Worm (Caenorhabditis elegans) whole organism, L1 larva: ENCODE data around the gene swan-2.

ENCODE experiments used
- C04F5.9 ChIP-seq: sonication (generic microtip); optimal IDR thresholded peaks from 2 replicates; lab custom pipeline; 2016; ENCODE audit warnings: missing genetic modification characterization, missing compliant biosample characterization
- F16B12.6 ChIP-seq: fragments of 150-350 bp; optimal IDR thresholded peaks from 2 replicates; lab custom pipeline; 2014; ENCODE audit warnings: missing biosample characterization, missing genetic modification characterization
- Y116A8C.19 ChIP-seq: sonication (generic microtip); optimal IDR thresholded peaks from 2 replicates; lab custom pipeline; 2016; ENCODE audit warnings: missing compliant biosample characterization, missing genetic modification characterization, borderline replicate concordance
- aha-1 ChIP-seq: fragments of 150-350 bp; optimal IDR thresholded peaks from 2 replicates; lab custom pipeline; 2014; ENCODE audit warnings: missing biosample characterization, missing genetic modification characterization
- alr-1 ChIP-seq: fragments of 200-800 bp; sonication (Bioruptor generic); optimal IDR thresholded peaks from 2 replicates; lab custom pipeline; 2018; ENCODE audit warnings: borderline replicate concordance, mild to moderate bottlenecking, missing genetic modification characterization, missing compliant biosample characterization
- blmp-1 ChIP-seq: fragments of 150-350 bp; optimal IDR thresholded peaks from 2 replicates; lab custom pipeline; 2014; ENCODE audit warnings: missing biosample characterization, missing genetic modification characterization
- ceh-63 ChIP-seq: fragments of 200-800 bp; sonication (Bioruptor generic); optimal IDR thresholded peaks from 2 replicates; lab custom pipeline; 2018; ENCODE audit warnings: mild to moderate bottlenecking, missing genetic modification characterization, missing compliant biosample characterization
- ceh-8 ChIP-seq: fragments of 200-800 bp; sonication (Bioruptor generic); optimal IDR thresholded peaks from 2 replicates; lab custom pipeline; 2018; ENCODE audit warnings: mild to moderate bottlenecking, missing genetic modification characterization, moderate library complexity, missing compliant biosample characterization
- ceh-88 ChIP-seq: fragments of 200-800 bp; sonication (Bioruptor generic); IDR thresholded peaks from 2 replicates; pipeline ENCODE4 v1.3.6; 2022; ENCODE audit warnings: missing genetic modification characterization, missing compliant biosample characterization
- ceh-90 ChIP-seq: sonication (generic microtip); optimal IDR thresholded peaks from 2 replicates; lab custom pipeline; 2016; ENCODE audit warnings: missing genetic modification characterization, missing compliant biosample characterization
- dsc-1 ChIP-seq: sonication (generic microtip); optimal IDR thresholded peaks from 2 replicates; lab custom pipeline; 2016; ENCODE audit warnings: mild to moderate bottlenecking, missing genetic modification characterization, missing compliant biosample characterization
- efl-3 ChIP-seq: fragments of 200-800 bp; sonication (Bioruptor generic); optimal IDR thresholded peaks from 2 replicates; lab custom pipeline; 2018; ENCODE audit warnings: mild to moderate bottlenecking, missing genetic modification characterization, missing compliant biosample characterization
- egl-13 ChIP-seq: sonication (generic microtip); optimal IDR thresholded peaks from 2 replicates; lab custom pipeline; 2016; ENCODE audit warnings: missing genotype, missing genetic modification reagents, missing genetic modification characterization, missing compliant biosample characterization
- elt-2 ChIP-seq: sonication (generic microtip); optimal IDR thresholded peaks from 2 replicates; lab custom pipeline; 2016; ENCODE audit warnings: missing genetic modification characterization, mild to moderate bottlenecking, inconsistent platforms, missing compliant biosample characterization, missing genetic modification reagents
- fkh-10 ChIP-seq: sonication (generic microtip); optimal IDR thresholded peaks from 2 replicates; lab custom pipeline; 2017; ENCODE audit warnings: missing biosample characterization, missing genetic modification reagents, missing genetic modification characterization
- fkh-8 ChIP-seq: sonication (generic microtip); optimal IDR thresholded peaks from 2 replicates; lab custom pipeline; 2016; ENCODE audit warnings: mild to moderate bottlenecking, missing genetic modification characterization, missing compliant biosample characterization
- fos-1 ChIP-seq: fragments of 150-350 bp; optimal IDR thresholded peaks from 2 replicates; lab custom pipeline; 2014; ENCODE audit warnings: missing biosample characterization, missing genetic modification characterization
- hlh-17 ChIP-seq: fragments of 200-800 bp; sonication (Bioruptor generic); optimal IDR thresholded peaks from 2 replicates; lab custom pipeline; 2018; ENCODE audit warnings: missing genetic modification characterization, mild to moderate bottlenecking, missing compliant biosample characterization, moderate library complexity, borderline replicate concordance
- hlh-4 ChIP-seq: sonication (generic microtip); optimal IDR thresholded peaks from 2 replicates; lab custom pipeline; 2016; ENCODE audit warnings: mild to moderate bottlenecking, missing genetic modification characterization, missing compliant biosample characterization
- irx-1 ChIP-seq: sonication (generic microtip); optimal IDR thresholded peaks from 2 replicates; lab custom pipeline; 2016; ENCODE audit warnings: missing genetic modification characterization, missing compliant biosample characterization
- isw-1 ChIP-seq: fragments of 200-800 bp; sonication (Bioruptor generic); IDR thresholded peaks from 2 replicates; pipeline ENCODE4 v1.3.6; 2022; ENCODE audit warnings: missing genetic modification characterization, missing compliant biosample characterization
- lin-14 ChIP-seq: fragments of 200-800 bp; sonication (Bioruptor generic); optimal IDR thresholded peaks from 2 replicates; lab custom pipeline; 2018; ENCODE audit warnings: mild to moderate bottlenecking, missing genetic modification characterization, moderate library complexity, missing compliant biosample characterization
- lin-15B ChIP-seq: fragments of 150-350 bp; sonication (generic microtip); optimal IDR thresholded peaks from 3 replicates; lab custom pipeline; 2014; ENCODE audit warnings: missing biosample characterization, missing genetic modification characterization
- lin-35 ChIP-seq, 2 experiments: fragments of 150-350 bp; optimal IDR thresholded peaks; 2 replicates each; lab custom pipeline; 2014; ENCODE audit warnings: missing biosample characterization in 2 of 2, missing genetic modification characterization in 2 of 2, missing genetic modification reagents in 2 of 2
- lin-39 ChIP-seq: fragments of 150-350 bp; optimal IDR thresholded peaks from 2 replicates; lab custom pipeline; 2014; ENCODE audit warnings: missing biosample characterization, missing genetic modification reagents, missing genetic modification characterization
- lir-3 ChIP-seq: sonication (generic microtip); optimal IDR thresholded peaks from 2 replicates; lab custom pipeline; 2016; ENCODE audit warnings: mild to moderate bottlenecking, missing genetic modification characterization, moderate library complexity, missing compliant biosample characterization; ENCODE audit not compliant: poor library complexity
- nhr-12 ChIP-seq: sonication (generic microtip); optimal IDR thresholded peaks from 2 replicates; lab custom pipeline; 2017; ENCODE audit warnings: missing biosample characterization, missing genetic modification characterization
- nhr-19 ChIP-seq: fragments of 200-800 bp; sonication (Bioruptor generic); conservative IDR thresholded peaks from 2 replicates; pipeline ENCODE4 v1.3.6; 2022; ENCODE audit warnings: missing genetic modification characterization, missing compliant biosample characterization
- nhr-20 ChIP-seq: sonication (generic microtip); optimal IDR thresholded peaks from 2 replicates; lab custom pipeline; 2016; ENCODE audit warnings: mild to moderate bottlenecking, missing genetic modification characterization, missing compliant biosample characterization
- nhr-28 ChIP-seq: fragments of 150-350 bp; optimal IDR thresholded peaks from 2 replicates; lab custom pipeline; 2014; ENCODE audit warnings: missing biosample characterization, missing genetic modification characterization
- nhr-71 ChIP-seq: sonication (generic microtip); optimal IDR thresholded peaks from 2 replicates; lab custom pipeline; 2016; ENCODE audit warnings: mild to moderate bottlenecking, missing genetic modification characterization, moderate library complexity, missing compliant biosample characterization
- nhr-76 ChIP-seq: sonication (generic microtip); optimal IDR thresholded peaks from 2 replicates; lab custom pipeline; 2017; ENCODE audit warnings: missing biosample characterization, missing genetic modification characterization
- nhr-85 ChIP-seq: sonication (generic microtip); peaks from one replicate; lab custom pipeline; 2016; ENCODE audit warnings: missing genetic modification characterization, inconsistent platforms, missing compliant biosample characterization
- pax-3 ChIP-seq: fragments of 200-800 bp; sonication (Bioruptor generic); optimal IDR thresholded peaks from 2 replicates; lab custom pipeline; 2018; ENCODE audit warnings: mild to moderate bottlenecking, missing genetic modification characterization, moderate library complexity, missing compliant biosample characterization
- skn-1 ChIP-seq: fragments of 150-350 bp; optimal IDR thresholded peaks from 2 replicates; lab custom pipeline; 2014; ENCODE audit warnings: missing biosample characterization, missing genetic modification characterization
- snu-23 ChIP-seq: sonication (generic microtip); optimal IDR thresholded peaks from 2 replicates; lab custom pipeline; 2016; ENCODE audit warnings: missing genetic modification characterization, missing compliant biosample characterization
- sox-4 ChIP-seq: sonication (generic microtip); optimal IDR thresholded peaks from 2 replicates; lab custom pipeline; 2016; ENCODE audit warnings: missing genetic modification characterization, missing compliant biosample characterization
- sptf-1 ChIP-seq: fragments of 150-350 bp; optimal IDR thresholded peaks from 2 replicates; lab custom pipeline; 2014; ENCODE audit warnings: missing biosample characterization, missing genetic modification characterization
- sup-37 ChIP-seq: fragments of 200-800 bp; sonication (Bioruptor generic); optimal IDR thresholded peaks from 2 replicates; lab custom pipeline; 2018; ENCODE audit warnings: mild to moderate bottlenecking, missing genetic modification characterization, missing compliant biosample characterization
- tlp-1 ChIP-seq: fragments of 150-350 bp; optimal IDR thresholded peaks from 2 replicates; lab custom pipeline; 2014; ENCODE audit warnings: missing biosample characterization, missing genetic modification characterization
- unc-62 ChIP-seq: fragments of 150-350 bp; optimal IDR thresholded peaks from 2 replicates; lab custom pipeline; 2014; ENCODE audit warnings: missing biosample characterization, missing genetic modification reagents, missing genetic modification characterization
- xbp-1 ChIP-seq: sonication (generic microtip); optimal IDR thresholded peaks from 2 replicates; lab custom pipeline; 2016; ENCODE audit warnings: missing genetic modification characterization, missing compliant biosample characterization
- ztf-11 ChIP-seq, 2 experiments: sonication (generic microtip); optimal IDR thresholded peaks; 2 replicates each; lab custom pipeline; 2016 to 2017; ENCODE audit warnings: missing genetic modification characterization in 2 of 2, missing biosample characterization in 1 of 2, missing compliant biosample characterization in 1 of 2

swan-2 gene

DNA sequence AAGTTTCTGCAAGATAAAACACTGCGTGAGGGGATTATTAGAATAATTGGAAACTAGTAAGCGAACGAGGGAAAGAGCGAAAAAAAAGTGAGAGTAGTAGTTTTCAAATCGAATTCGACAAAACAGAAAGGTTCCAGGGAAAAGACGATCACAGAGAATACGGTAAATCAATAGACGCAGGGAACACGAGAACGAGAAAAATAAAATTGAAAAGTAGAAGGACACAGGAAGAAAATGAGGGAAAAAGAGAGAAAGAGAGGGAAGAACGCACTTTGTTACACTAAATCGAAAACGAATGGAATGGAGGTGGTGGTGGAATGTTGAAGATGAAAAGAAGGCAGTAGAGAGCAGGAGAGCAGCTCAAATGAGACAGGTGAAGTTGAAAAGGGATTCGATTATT is 3.2 kb upstream of the swan-2 start, which contains the start of gene swan-1 (continued):
- TF ChIP-seq nhr-85 (tag; lab: Kevin White, UChicago) (peak; percentile 55), lin-15B (tag; lab: Kevin White, UChicago) (no peak), nhr-19 (GFP tag; lab: Robert Waterston, UW) (peak; percentile 14; the same call in 1 of the 2 replicates), blmp-1 (tag; lab: Kevin White, UChicago) (peak; percentile 69), nhr-76 (tag; lab: Kevin White, UChicago) (no peak)
- TF ChIP-seq, all 84 proteins: peak for 9

DNA sequence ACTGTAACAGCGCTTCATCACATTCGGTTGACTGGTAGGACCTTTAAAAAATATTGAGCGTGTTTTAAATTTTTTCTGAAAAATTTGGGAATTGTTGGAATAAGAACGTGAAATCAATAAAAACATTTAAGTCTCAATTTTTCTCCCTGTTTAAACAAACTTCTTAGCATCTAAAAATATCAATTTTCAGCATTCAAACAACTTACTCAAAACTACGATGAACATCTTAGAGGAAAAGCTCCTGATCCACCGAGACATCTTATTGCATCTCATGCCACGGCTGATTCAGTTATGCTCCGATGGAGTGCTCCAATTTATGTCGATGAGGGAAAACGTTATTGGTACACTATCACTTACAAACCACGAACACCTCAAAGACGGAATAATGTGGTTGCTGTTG is 4.9 kb downstream of the swan-2 start:
- TF ChIP-seq unc-62 (GFP tag; lab: Kevin White, UChicago) (no peak), nhr-28 (tag; lab: Kevin White, UChicago) (no peak), lin-14 (GFP tag; lab: Kevin White, UChicago) (no peak), fkh-10 (GFP tag; lab: Kevin White, UChicago) (no peak), hlh-17 (GFP tag; lab: Kevin White, UChicago) (no peak), F16B12.6 (tag; lab: Kevin White, UChicago) (no peak), ceh-63 (GFP tag; lab: Kevin White, UChicago) (no peak), fkh-8 (tag; lab: Kevin White, UChicago) (no peak), sptf-1 (tag; lab: Kevin White, UChicago) (no peak), ztf-11 (tag; optimal IDR thresholded peaks at IDR 0.05; lab: Kevin White, UChicago) (no peak), fos-1 (tag; lab: Kevin White, UChicago) (no peak), elt-2 (tag; lab: Kevin White, UChicago) (no peak), snu-23 (GFP tag; lab: Kevin White, UChicago) (no peak), egl-13 (tag; lab: Kevin White, UChicago) (no peak), aha-1 (no peak), irx-1 (tag; lab: Kevin White, UChicago) (no peak), tlp-1 (no peak)

DNA sequence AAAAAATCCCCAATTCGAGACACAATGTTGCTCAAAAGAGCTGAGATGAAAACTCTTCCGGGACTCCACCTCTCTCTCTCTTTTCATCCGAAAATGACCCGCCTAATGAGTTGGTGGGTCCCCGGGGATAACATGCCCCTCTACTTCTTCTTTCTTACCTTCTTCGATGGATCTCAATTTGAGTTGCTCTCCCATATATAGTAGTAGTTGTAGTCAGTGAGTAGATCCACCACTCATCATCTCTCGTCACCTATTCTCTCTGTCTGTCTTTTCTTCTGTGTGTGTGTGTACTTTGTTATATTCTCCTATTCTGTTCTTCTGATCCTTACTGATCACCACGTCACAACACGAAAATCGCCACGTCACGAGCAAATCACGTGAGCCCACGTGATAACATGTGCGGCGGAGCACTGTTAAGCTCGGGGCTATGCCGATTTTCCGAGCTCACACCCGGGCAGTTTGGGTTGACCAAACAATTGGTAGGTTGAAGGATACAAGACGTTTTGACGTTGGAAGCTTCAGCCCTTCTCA is 7.8 kb downstream of the swan-2 start, which contains the start of gene twk-32:
Gene twk-32, plus strand, starts transcription at position 396 of the 531 bp plus-strand sequence.
- no peak for TF ChIP-seq Y116A8C.19 (tag; lab: Kevin White, UChicago)
- no peak for TF ChIP-seq sup-37 (GFP tag; lab: Kevin White, UChicago)
- peak; percentile 25 for TF ChIP-seq nhr-20
- TF ChIP-seq nhr-19 (GFP tag; lab: Robert Waterston, UW) = peak; percentile 29; the same call in 1 of the 2 replicates
- TF ChIP-seq nhr-71 = peak; percentile 23
- TF ChIP-seq pax-3 (tag; lab: Kevin White, UChicago) = peak; percentile 48
- peak; percentile 17 for TF ChIP-seq lin-14 (GFP tag; lab: Kevin White, UChicago)
- peak; percentile 13 for TF ChIP-seq lir-3 (tag; lab: Kevin White, UChicago)
- TF ChIP-seq snu-23 (GFP tag; lab: Kevin White, UChicago) = peak; percentile 2

DNA sequence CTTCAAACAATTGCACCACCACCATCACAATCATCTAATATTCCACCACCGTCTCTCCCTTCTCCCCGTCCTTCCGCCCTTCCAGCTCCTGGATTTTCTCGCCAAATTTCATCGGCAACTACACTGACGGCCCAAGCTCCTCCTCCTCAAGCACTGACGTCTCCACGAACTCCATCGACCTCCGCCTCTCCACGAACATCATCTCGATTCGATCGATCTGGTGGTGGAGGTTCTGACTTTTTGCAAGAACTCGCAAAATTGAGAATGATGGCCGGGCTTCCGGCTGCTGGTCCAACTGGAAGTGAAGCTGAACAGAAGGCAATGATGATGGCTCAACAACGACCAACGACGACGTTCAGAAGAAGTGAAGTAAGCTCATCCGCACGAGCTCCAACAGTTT is 10.0 kb downstream of the swan-2 start:
- TF ChIP-seq irx-1 (tag; lab: Kevin White, UChicago) = no peak
- no peak for TF ChIP-seq ceh-8

DNA sequence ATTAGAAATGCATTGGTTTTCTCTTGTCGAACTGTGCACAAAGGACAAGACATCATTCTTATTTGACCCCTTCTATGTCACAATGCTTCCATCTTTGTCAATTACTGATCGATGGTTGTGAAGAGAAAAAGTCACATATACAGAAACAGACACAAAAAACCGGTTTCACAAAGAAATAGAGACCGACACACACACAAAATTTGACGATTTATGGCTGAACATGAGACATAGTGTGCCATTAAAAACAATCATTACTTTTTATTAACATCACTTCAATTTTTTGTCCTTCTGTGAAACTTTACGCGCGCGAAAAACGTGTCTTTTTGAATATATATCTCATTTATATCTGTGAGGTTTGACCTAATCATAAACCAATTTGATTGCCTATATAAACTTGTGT is 13.5 kb downstream of the swan-2 start:
- peak; percentile 75 for TF ChIP-seq snu-23 (GFP tag; lab: Kevin White, UChicago)
- TF ChIP-seq isw-1 = no peak
- no peak for TF ChIP-seq lin-39 (tag; lab: Kevin White, UChicago)
- no peak for TF ChIP-seq ceh-88 (GFP tag; lab: Robert Waterston, UW)
- no peak for TF ChIP-seq sox-4
- TF ChIP-seq alr-1 (tag; lab: Kevin White, UChicago) = no peak
- no peak for TF ChIP-seq fkh-8 (tag; lab: Kevin White, UChicago)
- TF ChIP-seq efl-3 (GFP tag; lab: Kevin White, UChicago) = no peak
- TF ChIP-seq skn-1 (tag; lab: Kevin White, UChicago) = no peak
- TF ChIP-seq unc-62 (GFP tag; lab: Kevin White, UChicago) = no peak
- no peak for TF ChIP-seq aha-1
- TF ChIP-seq sup-37 (GFP tag; lab: Kevin White, UChicago) = no peak
- TF ChIP-seq ceh-90 = no peak
- no peak for TF ChIP-seq C04F5.9 (tag; lab: Kevin White, UChicago)
- no peak for TF ChIP-seq pax-3 (tag; lab: Kevin White, UChicago)
- no peak for TF ChIP-seq dsc-1 (tag; lab: Kevin White, UChicago)
- TF ChIP-seq xbp-1 (tag; lab: Kevin White, UChicago) = no peak
- TF ChIP-seq lin-35 (GFP tag; optimal IDR thresholded peaks at IDR 0.05; lab: Kevin White, UChicago) = peak in 1 of 2 experiments; percentile 57
- TF ChIP-seq nhr-20 = peak; percentile 63
- no peak for TF ChIP-seq hlh-4 (tag; lab: Kevin White, UChicago)
- no peak for TF ChIP-seq nhr-12
